Fruit fly (Drosophila melanogaster): ENCODE data around the gene RpS3.

Gene RpS3

dm6 chr3R:23392235-23392634, 33.6 kb downstream of the RpS3 start (continued):
- no peak for TF ChIP-seq Met (GFP tag; optimal IDR thresholded peaks at IDR 0.05)
- no peak for TF ChIP-seq CG8319 (GFP tag; optimal IDR thresholded peaks at IDR 0.05)
- TF ChIP-seq dsx (GFP tag; optimal IDR thresholded peaks at IDR 0.05; ENCODE audit: poor library complexity, severe bottlenecking), result no peak
- TF ChIP-seq CG6163 (GFP tag; IDR thresholded peaks at IDR 0.05), result peak; percentile 75
- TF ChIP-seq CG7368 (GFP tag; optimal IDR thresholded peaks at IDR 0.05), result no peak
- TF ChIP-seq CG3919 (GFP tag; optimal IDR thresholded peaks at IDR 0.05), result peak; percentile 62
- peak in 1 of 2 experiments; percentile 52 for TF ChIP-seq salr (GFP tag; optimal IDR thresholded peaks at IDR 0.05)
- TF ChIP-seq CG16779 (tag; optimal IDR thresholded peaks at IDR 0.05), result no peak
- no peak for TF ChIP-seq lz (GFP tag; optimal IDR thresholded peaks at IDR 0.05)
- peak; percentile 18 for TF ChIP-seq OdsH (GFP tag; optimal IDR thresholded peaks at IDR 0.05)
- TF ChIP-seq Sox14 (GFP tag; optimal IDR thresholded peaks at IDR 0.05), result peak; percentile 32
- no peak for TF ChIP-seq Sox15 (GFP tag; optimal IDR thresholded peaks at IDR 0.05)

- TF ChIP-seq Hr4 (GFP tag; optimal IDR thresholded peaks at IDR 0.05) (peak; percentile 73), Gug (GFP tag; IDR thresholded peaks at IDR 0.05) (no peak), achi (GFP tag; optimal IDR thresholded peaks at IDR 0.05) (no peak), eg (GFP tag; IDR thresholded peaks at IDR 0.05) (peak; percentile 48; the same call in 1 of the 3 replicates), CG6276 (GFP tag; optimal IDR thresholded peaks at IDR 0.05) (peak; percentile 49), spab (GFP tag; optimal IDR thresholded peaks at IDR 0.05) (no peak), Eip78C (GFP tag) (peak; percentile 55), CG8119 (GFP tag; IDR thresholded peaks at IDR 0.05) (peak; percentile 62; the same call in 2 of the 3 replicates), CG4318 (GFP tag; optimal IDR thresholded peaks at IDR 0.05) (peak; percentile 8), CG15336 (GFP tag; IDR thresholded peaks at IDR 0.05) (peak; percentile 68), pdm3 (GFP tag; optimal IDR thresholded peaks at IDR 0.05) (no peak), CG32006 (GFP tag; optimal IDR thresholded peaks at IDR 0.05) (peak; percentile 67)
These were observed 34.9 kb downstream of the RpS3 start for dm6 chr3R:23393507-23393906.

dm6 chr3R:23395720-23396119, 37.1 kb downstream of the RpS3 start:
- TF ChIP-seq Sox14 (GFP tag; optimal IDR thresholded peaks at IDR 0.05) (peak; percentile 33), Hr4 (GFP tag; optimal IDR thresholded peaks at IDR 0.05) (peak; percentile 82), CG8119 (GFP tag; IDR thresholded peaks at IDR 0.05) (peak; percentile 85), Ets96B (tag; optimal IDR thresholded peaks at IDR 0.05) (no peak), CG15336 (GFP tag; IDR thresholded peaks at IDR 0.05) (peak; percentile 87), Eip78C (GFP tag) (peak; percentile 82), CG4318 (GFP tag; optimal IDR thresholded peaks at IDR 0.05) (peak; percentile 52), pdm3 (GFP tag; optimal IDR thresholded peaks at IDR 0.05) (peak; percentile 35), Lpt (GFP tag; optimal IDR thresholded peaks at IDR 0.05) (peak; percentile 60), CG11762 (GFP tag; optimal IDR thresholded peaks at IDR 0.05; ENCODE audit: insufficient read depth) (peak; percentile 11), Eip93F (GFP tag; optimal IDR thresholded peaks at IDR 0.05) (no peak), fkh (GFP tag; optimal IDR thresholded peaks at IDR 0.05) (no peak), OdsH (GFP tag; optimal IDR thresholded peaks at IDR 0.05) (peak; percentile 49), acj6 (GFP tag; optimal IDR thresholded peaks at IDR 0.05) (peak; percentile 3), CG32006 (GFP tag; optimal IDR thresholded peaks at IDR 0.05) (peak; percentile 83), CG11294 (GFP tag; IDR thresholded peaks at IDR 0.05) (peak; percentile 23), CG10669 (GFP tag; optimal IDR thresholded peaks at IDR 0.05) (no peak), achi (GFP tag; optimal IDR thresholded peaks at IDR 0.05) (peak; percentile 45), CG10631 (GFP tag; optimal IDR thresholded peaks at IDR 0.05) (peak; percentile 25), CG7368 (GFP tag; optimal IDR thresholded peaks at IDR 0.05) (no peak), salr (GFP tag; optimal IDR thresholded peaks at IDR 0.05) (peak in 1 of 2 experiments; percentile 49), dac (GFP tag; optimal IDR thresholded peaks at IDR 0.05) (peak; percentile 61), eg (GFP tag; IDR thresholded peaks at IDR 0.05) (peak; percentile 80), CG3919 (GFP tag; optimal IDR thresholded peaks at IDR 0.05) (peak; percentile 43), CG6163 (GFP tag; IDR thresholded peaks at IDR 0.05) (peak; percentile 69; the same call in 2 of the 3 replicates), Hr38 (GFP tag; optimal IDR thresholded peaks at IDR 0.05) (no peak), CG31627 (GFP tag; optimal IDR thresholded peaks at IDR 0.05) (no peak), svp (GFP tag) (peak; percentile 60), Gug (GFP tag; IDR thresholded peaks at IDR 0.05) (peak; percentile 52; the same call in 1 of the 2 replicates), net (GFP tag; optimal IDR thresholded peaks at IDR 0.05) (peak; percentile 40), CG6276 (GFP tag; optimal IDR thresholded peaks at IDR 0.05) (peak; percentile 72), Sox15 (GFP tag; optimal IDR thresholded peaks at IDR 0.05) (no peak), Hr39 (GFP tag; optimal IDR thresholded peaks at IDR 0.05) (no peak)
